Worm (Caenorhabditis elegans) whole organism, mixed stage, embryonic: ENCODE measurements around the gene C29F7.3.

ENCODE experiments used
- lin-13 ChIP-seq: fragments of 150-350 bp; optimal IDR thresholded peaks from 2 replicates; lab custom pipeline; 2014; ENCODE audit warnings: missing biosample characterization, missing genetic modification characterization
- mab-5 ChIP-seq: fragments of 150-350 bp; optimal IDR thresholded peaks from 2 replicates; lab custom pipeline; 2014; ENCODE audit warnings: missing biosample characterization, missing genetic modification characterization
- snpc-4 ChIP-seq: fragments of 150-350 bp; optimal IDR thresholded peaks from 2 replicates; lab custom pipeline; 2014; ENCODE audit warnings: missing biosample characterization, missing genetic modification characterization
- unc-62 ChIP-seq: fragments of 150-350 bp; optimal IDR thresholded peaks from 2 replicates; lab custom pipeline; 2014; ENCODE audit warnings: missing biosample characterization, missing genetic modification reagents, missing genetic modification characterization

ce11 chrX:13456442-13456841, 36.7 kb upstream of the C29F7.3 start, which contains the start of gene flr-1:
- TF ChIP-seq lin-13 (tag; lab: Kevin White, UChicago) (no peak), mab-5 (no peak), unc-62 (GFP tag; lab: Kevin White, UChicago) (no peak), snpc-4 (no peak)
